Worm (Caenorhabditis elegans): ENCODE measurements around the gene pals-28.

Gene pals-28

DNA sequence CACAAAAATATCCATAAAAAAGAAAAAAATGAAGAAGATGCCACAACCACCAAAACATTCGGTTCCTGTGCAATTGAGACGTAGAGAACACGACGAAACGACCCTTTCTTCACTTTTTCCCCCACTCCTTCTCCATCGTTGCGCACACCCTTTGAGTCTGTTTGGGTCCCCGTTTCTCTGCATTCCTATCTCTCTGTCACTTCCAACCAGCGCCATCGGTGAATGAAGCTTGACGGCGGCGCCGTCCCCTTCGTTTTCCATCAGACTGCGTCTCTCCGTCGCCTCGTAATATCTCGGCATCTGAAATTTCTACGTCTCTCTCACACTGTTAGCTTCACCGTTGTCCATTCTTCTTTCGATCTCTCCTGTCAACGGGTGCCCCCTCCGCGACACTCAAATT lies 49.0 kb upstream of the pals-28 start (continued):
- TF ChIP-seq snpc-4 (tag; optimal IDR thresholded peaks at IDR 0.05) (no peak), nhr-84 (tag; optimal IDR thresholded peaks at IDR 0.05) (no peak), F16B12.6 (tag; optimal IDR thresholded peaks at IDR 0.05) (no peak), snu-23 (GFP tag; optimal IDR thresholded peaks at IDR 0.05) (peak; percentile 25), irx-1 (tag; optimal IDR thresholded peaks at IDR 0.05) (no peak), sox-4 (tag; optimal IDR thresholded peaks at IDR 0.05) (no peak), sup-37 (GFP tag; optimal IDR thresholded peaks at IDR 0.05) (no peak), lir-3 (tag; optimal IDR thresholded peaks at IDR 0.05; ENCODE audit: poor library complexity) (no peak), efl-1 (optimal IDR thresholded peaks at IDR 0.05) (peak in 1 of 2 experiments; percentile 48), efl-1 (GFP tag; optimal IDR thresholded peaks at IDR 0.05 in 1 of 2) (peak; percentile 19 to 24), C04F5.9 (tag; optimal IDR thresholded peaks at IDR 0.05) (no peak), dsc-1 (tag; optimal IDR thresholded peaks at IDR 0.05) (no peak), mep-1 (tag; optimal IDR thresholded peaks at IDR 0.05) (no peak), lin-35 (GFP tag; optimal IDR thresholded peaks at IDR 0.05) (peak in 1 of 2 experiments; percentile 37), tbx-2 (tag; optimal IDR thresholded peaks at IDR 0.05) (no peak), ceh-90 (tag; optimal IDR thresholded peaks at IDR 0.05) (no peak), blmp-1 (tag; optimal IDR thresholded peaks at IDR 0.05) (peak; percentile 7), pag-3 (tag; optimal IDR thresholded peaks at IDR 0.05; ENCODE audit: borderline replicate concordance, insufficient read depth) (no peak), elt-2 (tag; optimal IDR thresholded peaks at IDR 0.05) (no peak), C16A3.4 (tag; optimal IDR thresholded peaks at IDR 0.05) (no peak), Y116A8C.19 (tag; optimal IDR thresholded peaks at IDR 0.05; ENCODE audit: borderline replicate concordance) (no peak), pqm-1 (tag; optimal IDR thresholded peaks at IDR 0.05) (no peak), mef-2 (tag; optimal IDR thresholded peaks at IDR 0.05) (no peak), unc-62 (GFP tag; optimal IDR thresholded peaks at IDR 0.05) (no peak), ceh-88 (GFP tag; IDR thresholded peaks at IDR 0.05) (no peak), jun-1 (tag; optimal IDR thresholded peaks at IDR 0.05) (peak; percentile 41), isw-1 (GFP tag; IDR thresholded peaks at IDR 0.05) (peak; percentile 39; the same call in 1 of the 2 replicates), C34B4.2 (tag; optimal IDR thresholded peaks at IDR 0.05) (no peak), swsn-7 (tag; optimal IDR thresholded peaks at IDR 0.05) (peak; percentile 31), ama-1 (optimal IDR thresholded peaks at IDR 0.05) (no peak), nhr-71 (tag; optimal IDR thresholded peaks at IDR 0.05) (peak; percentile 34), ztf-4 (tag; optimal IDR thresholded peaks at IDR 0.05) (no peak), elt-3 (tag; optimal IDR thresholded peaks at IDR 0.05) (no peak), fkh-10 (GFP tag; optimal IDR thresholded peaks at IDR 0.05) (no peak)

DNA sequence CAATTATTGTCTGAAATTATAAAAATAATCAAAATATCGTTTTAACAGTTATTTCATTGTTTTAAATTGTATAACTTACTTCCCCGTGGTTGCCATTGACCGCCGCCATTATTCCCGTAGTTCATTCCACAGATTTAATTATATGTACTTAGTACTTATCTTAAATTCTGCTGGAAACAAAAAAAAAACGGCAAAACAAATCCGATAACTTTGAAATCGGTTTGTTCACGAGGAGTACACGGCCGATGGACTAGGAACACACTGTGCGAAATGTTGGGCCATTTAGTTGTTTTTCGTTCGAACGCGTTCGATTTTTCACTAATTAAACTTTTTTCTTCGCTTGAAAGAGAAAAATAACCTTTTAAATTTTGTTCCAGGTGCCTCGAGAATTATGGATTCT lies 41.5 kb upstream of the pals-28 start, which contains the start of the genes B0285.3 and lcmt-1:
TSS of gene B0285.3 (minus strand) at position 267 of the 400 bp plus-strand sequence.
TSS of gene lcmt-1 (plus strand) at position 377 of the 400 bp plus-strand sequence.
- TF ChIP-seq xbp-1 (tag; optimal IDR thresholded peaks at IDR 0.05) (peak; percentile 67), mep-1 (tag; optimal IDR thresholded peaks at IDR 0.05) (peak; percentile 70), Y116A8C.19 (tag; optimal IDR thresholded peaks at IDR 0.05; ENCODE audit: borderline replicate concordance) (no peak), ceh-90 (tag; optimal IDR thresholded peaks at IDR 0.05) (peak; percentile 84), tbx-2 (tag; optimal IDR thresholded peaks at IDR 0.05) (peak; percentile 69), nhr-28 (tag; optimal IDR thresholded peaks at IDR 0.05) (no peak), nhr-71 (tag; optimal IDR thresholded peaks at IDR 0.05) (peak; percentile 73), nhr-90 (tag; optimal IDR thresholded peaks at IDR 0.05; ENCODE audit: poor library complexity) (peak; percentile 70), nhr-84 (tag; optimal IDR thresholded peaks at IDR 0.05) (no peak), swsn-7 (tag; optimal IDR thresholded peaks at IDR 0.05) (peak; percentile 61), irx-1 (tag; optimal IDR thresholded peaks at IDR 0.05) (peak; percentile 79), ceh-82 (tag; optimal IDR thresholded peaks at IDR 0.05) (peak in 2 of 3 experiments; percentile 8 to 26), lir-3 (tag; optimal IDR thresholded peaks at IDR 0.05; ENCODE audit: poor library complexity) (peak; percentile 87), nhr-85 (tag) (peak; percentile 82), pqm-1 (tag; optimal IDR thresholded peaks at IDR 0.05) (no peak), efl-1 (optimal IDR thresholded peaks at IDR 0.05) (peak; percentile 37 to 63), efl-1 (GFP tag; optimal IDR thresholded peaks at IDR 0.05 in 1 of 2) (peak; percentile 63 to 95), ztf-4 (tag; optimal IDR thresholded peaks at IDR 0.05) (no peak), lin-15B (tag; optimal IDR thresholded peaks at IDR 0.05) (peak; percentile 3), fkh-8 (tag; optimal IDR thresholded peaks at IDR 0.05) (peak; percentile 38), sox-4 (tag; optimal IDR thresholded peaks at IDR 0.05) (peak; percentile 58), dpl-1 (GFP tag; optimal IDR thresholded peaks at IDR 0.05) (peak; percentile 24 to 60 (median 50)), C04F5.9 (tag; optimal IDR thresholded peaks at IDR 0.05) (peak; percentile 51), hlh-4 (tag; optimal IDR thresholded peaks at IDR 0.05) (peak; percentile 42), efl-3 (GFP tag; optimal IDR thresholded peaks at IDR 0.05) (no peak), elt-3 (tag; optimal IDR thresholded peaks at IDR 0.05) (no peak), pax-3 (tag; optimal IDR thresholded peaks at IDR 0.05) (peak; percentile 12), mdl-1 (tag; optimal IDR thresholded peaks at IDR 0.05) (no peak), dsc-1 (tag; optimal IDR thresholded peaks at IDR 0.05) (peak; percentile 75), F16B12.6 (tag; optimal IDR thresholded peaks at IDR 0.05) (peak; percentile 24), nhr-47 (tag; optimal IDR thresholded peaks at IDR 0.05) (peak; percentile 75), isw-1 (GFP tag; IDR thresholded peaks at IDR 0.05) (peak; percentile 5; the same call in 1 of the 2 replicates), mab-9 (GFP tag; IDR thresholded peaks at IDR 0.05) (peak; percentile 33; the same call in 1 of the 2 replicates), lin-35 (GFP tag; optimal IDR thresholded peaks at IDR 0.05) (peak; percentile 31 to 50), nhr-20 (tag; optimal IDR thresholded peaks at IDR 0.05) (peak; percentile 58)

Data from whole organism, L1 larva.